Fruit fly (Drosophila melanogaster): ENCODE results near the gene CG10646.

The CG10646 gene

dm6 chr3L:12489952-12490351, 13.7 kb downstream of the CG10646 start:
- TF ChIP-seq CG15710 (tag; optimal IDR thresholded peaks at IDR 0.05), result no peak
- TF ChIP-seq rn (GFP tag; IDR thresholded peaks at IDR 0.05), result no peak
- no peak for TF ChIP-seq CG34367 (tag; optimal IDR thresholded peaks at IDR 0.05)
- TF ChIP-seq CG17806 (tag; optimal IDR thresholded peaks at IDR 0.05), result no peak
- no peak for TF ChIP-seq CG4496 (GFP tag; IDR thresholded peaks at IDR 0.05)
- TF ChIP-seq Pif1A (GFP tag; optimal IDR thresholded peaks at IDR 0.05), result no peak
- peak; percentile 53; the same call in 1 of the 2 replicates for TF ChIP-seq Ets98B (GFP tag; IDR thresholded peaks at IDR 0.05)
- TF ChIP-seq Pif1B (GFP tag; optimal IDR thresholded peaks at IDR 0.05), result peak; percentile 52
- no peak for TF ChIP-seq D1 (tag; optimal IDR thresholded peaks at IDR 0.05)
- TF ChIP-seq fd96Ca (GFP tag; IDR thresholded peaks at IDR 0.05), result peak; percentile 44; the same call in 1 of the 3 replicates
- no peak for TF ChIP-seq Snoo (tag; optimal IDR thresholded peaks at IDR 0.05)
- TF ChIP-seq CG14655 (GFP tag; optimal IDR thresholded peaks at IDR 0.05), result no peak
- TF ChIP-seq CG9948 (tag; optimal IDR thresholded peaks at IDR 0.05), result no peak
- peak; percentile 87 for TF ChIP-seq EcR (GFP tag; optimal IDR thresholded peaks at IDR 0.05)
- no peak for TF ChIP-seq CG8301 (tag; optimal IDR thresholded peaks at IDR 0.05)
- no peak for TF ChIP-seq CG8159 (tag; optimal IDR thresholded peaks at IDR 0.05)
- TF ChIP-seq gl (tag; optimal IDR thresholded peaks at IDR 0.05), result peak; percentile 25
- TF ChIP-seq CG32121 (GFP tag; IDR thresholded peaks at IDR 0.05), result 0 out of 2 replicates have a peak, but pooled peaks have one; percentile 20
- peak; percentile 46 for TF ChIP-seq CG12605 (GFP tag; IDR thresholded peaks at IDR 0.05)
- TF ChIP-seq CG10348 (GFP tag; IDR thresholded peaks at IDR 0.05), result no peak
- TF ChIP-seq CG13204 (GFP tag; optimal IDR thresholded peaks at IDR 0.05), result no peak

dm6 chr3L:12486175-12486574, 17.5 kb downstream of the CG10646 start:
- TF ChIP-seq CG10348 (GFP tag; IDR thresholded peaks at IDR 0.05), result no peak
- TF ChIP-seq CG17806 (tag; optimal IDR thresholded peaks at IDR 0.05), result no peak
- TF ChIP-seq CG32121 (GFP tag; IDR thresholded peaks at IDR 0.05), result no peak
- TF ChIP-seq CG14655 (GFP tag; optimal IDR thresholded peaks at IDR 0.05), result no peak
- TF ChIP-seq Ets98B (GFP tag; IDR thresholded peaks at IDR 0.05), result no peak
- TF ChIP-seq CG15710 (tag; optimal IDR thresholded peaks at IDR 0.05), result no peak
- TF ChIP-seq CG8301 (tag; optimal IDR thresholded peaks at IDR 0.05), result no peak
- TF ChIP-seq fd96Ca (GFP tag; IDR thresholded peaks at IDR 0.05), result no peak
- TF ChIP-seq Snoo (tag; optimal IDR thresholded peaks at IDR 0.05), result no peak
- TF ChIP-seq CG12605 (GFP tag; IDR thresholded peaks at IDR 0.05), result no peak

dm6 chr3L:12484948-12485347, 18.7 kb downstream of the CG10646 start, which contains the start of gene CG10663:
Gene CG10663, minus strand, starts transcription at chr3L:12485035.
- no peak for TF ChIP-seq CG15710 (tag; optimal IDR thresholded peaks at IDR 0.05)
- peak; percentile 22 for TF ChIP-seq CG13204 (GFP tag; optimal IDR thresholded peaks at IDR 0.05)
- no peak for TF ChIP-seq CG9948 (tag; optimal IDR thresholded peaks at IDR 0.05)
- no peak for TF ChIP-seq CG32121 (GFP tag; IDR thresholded peaks at IDR 0.05)
- peak; percentile 77 for TF ChIP-seq CG4496 (GFP tag; IDR thresholded peaks at IDR 0.05)
- TF ChIP-seq CG14655 (GFP tag; optimal IDR thresholded peaks at IDR 0.05), result peak; percentile 22
- no peak for TF ChIP-seq CG34367 (tag; optimal IDR thresholded peaks at IDR 0.05)
- TF ChIP-seq Ets98B (GFP tag; IDR thresholded peaks at IDR 0.05), result peak; percentile 51
- TF ChIP-seq CG10348 (GFP tag; IDR thresholded peaks at IDR 0.05), result no peak
- no peak for TF ChIP-seq rn (GFP tag; IDR thresholded peaks at IDR 0.05)
- no peak; the same call in 2 of the 3 replicates for TF ChIP-seq fd96Ca (GFP tag; IDR thresholded peaks at IDR 0.05)
- peak; percentile 21 for TF ChIP-seq CG8301 (tag; optimal IDR thresholded peaks at IDR 0.05)
- peak; percentile 20 for TF ChIP-seq EcR (GFP tag; optimal IDR thresholded peaks at IDR 0.05)
- TF ChIP-seq CG8159 (tag; optimal IDR thresholded peaks at IDR 0.05), result no peak
- no peak for TF ChIP-seq Snoo (tag; optimal IDR thresholded peaks at IDR 0.05)
- TF ChIP-seq Pif1A (GFP tag; optimal IDR thresholded peaks at IDR 0.05), result no peak
- no peak for TF ChIP-seq Pif1B (GFP tag; optimal IDR thresholded peaks at IDR 0.05)

- TF ChIP-seq Snoo (tag; optimal IDR thresholded peaks at IDR 0.05), result no peak
- TF ChIP-seq CG32121 (GFP tag; IDR thresholded peaks at IDR 0.05), result peak; percentile 16; the same call in 1 of the 2 replicates
- 0 out of 3 replicates have a peak, but pooled peaks have one; percentile 38 for TF ChIP-seq CG4496 (GFP tag; IDR thresholded peaks at IDR 0.05)
Observed at dm6 chr3L:12484464-12484863, 19.2 kb downstream of the CG10646 start.

dm6 chr3L:12482917-12483316, 20.8 kb downstream of the CG10646 start:
- TF ChIP-seq CG8301 (tag; optimal IDR thresholded peaks at IDR 0.05), result peak; percentile 80
- peak; percentile 66 for TF ChIP-seq CG9948 (tag; optimal IDR thresholded peaks at IDR 0.05)
- TF ChIP-seq Ets98B (GFP tag; IDR thresholded peaks at IDR 0.05), result peak; percentile 77
- peak; percentile 9 for TF ChIP-seq CG13204 (GFP tag; optimal IDR thresholded peaks at IDR 0.05)
- peak; percentile 73 for TF ChIP-seq CG12605 (GFP tag; IDR thresholded peaks at IDR 0.05)
- peak; percentile 37 for TF ChIP-seq CG34367 (tag; optimal IDR thresholded peaks at IDR 0.05)
- TF ChIP-seq CG15710 (tag; optimal IDR thresholded peaks at IDR 0.05), result peak; percentile 65
- peak; percentile 86 for TF ChIP-seq CG14655 (GFP tag; optimal IDR thresholded peaks at IDR 0.05)
- peak; percentile 50; the same call in 2 of the 3 replicates for TF ChIP-seq fd96Ca (GFP tag; IDR thresholded peaks at IDR 0.05)
- no peak for TF ChIP-seq EcR (GFP tag; optimal IDR thresholded peaks at IDR 0.05)
- TF ChIP-seq rn (GFP tag; IDR thresholded peaks at IDR 0.05), result peak; percentile 59; the same call in 1 of the 2 replicates
- peak; percentile 73 for TF ChIP-seq CG8159 (tag; optimal IDR thresholded peaks at IDR 0.05)
- TF ChIP-seq CG4496 (GFP tag; IDR thresholded peaks at IDR 0.05), result peak; percentile 73; the same call in 2 of the 3 replicates
- peak; percentile 51 for TF ChIP-seq CG17806 (tag; optimal IDR thresholded peaks at IDR 0.05)
- TF ChIP-seq Pif1A (GFP tag; optimal IDR thresholded peaks at IDR 0.05), result peak; percentile 61
- peak; percentile 88 for TF ChIP-seq CG32121 (GFP tag; IDR thresholded peaks at IDR 0.05)
- no peak for TF ChIP-seq D1 (tag; optimal IDR thresholded peaks at IDR 0.05)
- no peak for TF ChIP-seq gl (tag; optimal IDR thresholded peaks at IDR 0.05)
- TF ChIP-seq Pif1B (GFP tag; optimal IDR thresholded peaks at IDR 0.05), result peak; percentile 53
- TF ChIP-seq Snoo (tag; optimal IDR thresholded peaks at IDR 0.05), result no peak
- TF ChIP-seq CG10348 (GFP tag; IDR thresholded peaks at IDR 0.05), result 0 out of 2 replicates have a peak, but pooled peaks have one; percentile 43

- no peak for TF ChIP-seq Pif1A (GFP tag; optimal IDR thresholded peaks at IDR 0.05)
- TF ChIP-seq rn (GFP tag; IDR thresholded peaks at IDR 0.05), result 0 out of 2 replicates have a peak, but pooled peaks have one; percentile 19
- TF ChIP-seq Pif1B (GFP tag; optimal IDR thresholded peaks at IDR 0.05), result no peak
- TF ChIP-seq Ets98B (GFP tag; IDR thresholded peaks at IDR 0.05), result no peak
- TF ChIP-seq CG8301 (tag; optimal IDR thresholded peaks at IDR 0.05), result no peak
- TF ChIP-seq gl (tag; optimal IDR thresholded peaks at IDR 0.05), result no peak
- no peak for TF ChIP-seq CG14655 (GFP tag; optimal IDR thresholded peaks at IDR 0.05)
- no peak for TF ChIP-seq fd96Ca (GFP tag; IDR thresholded peaks at IDR 0.05)
- no peak for TF ChIP-seq CG10348 (GFP tag; IDR thresholded peaks at IDR 0.05)
- no peak for TF ChIP-seq CG34367 (tag; optimal IDR thresholded peaks at IDR 0.05)
- TF ChIP-seq CG13204 (GFP tag; optimal IDR thresholded peaks at IDR 0.05), result peak; percentile 57
- TF ChIP-seq CG12605 (GFP tag; IDR thresholded peaks at IDR 0.05), result no peak
- no peak for TF ChIP-seq EcR (GFP tag; optimal IDR thresholded peaks at IDR 0.05)
- no peak for TF ChIP-seq CG8159 (tag; optimal IDR thresholded peaks at IDR 0.05)
- no peak for TF ChIP-seq D1 (tag; optimal IDR thresholded peaks at IDR 0.05)
- TF ChIP-seq CG9948 (tag; optimal IDR thresholded peaks at IDR 0.05), result no peak
Observed at dm6 chr3L:12482246-12482645, 21.4 kb downstream of the CG10646 start, which contains the start of gene CG33725. Gene CG33725, plus strand, starts transcription at chr3L:12482609.

Measured in whole organism, pupa.